Worm (Caenorhabditis elegans) whole organism, early embryonic: ENCODE measurements around the gene fbxa-56.

Experiments used
- B0310.2 ChIP-seq: sonication (generic microtip); optimal IDR thresholded peaks from 2 replicates; lab custom pipeline; 2016; ENCODE audit warnings: mild to moderate bottlenecking, missing genetic modification characterization, missing compliant biosample characterization
- aly-1 ChIP-seq: sonication (generic microtip); optimal IDR thresholded peaks from 2 replicates; lab custom pipeline; 2016; ENCODE audit warnings: missing genetic modification characterization, missing compliant biosample characterization
- ama-1 ChIP-seq: fragments of 150-350 bp; optimal IDR thresholded peaks from 2 replicates; lab custom pipeline; 2014
- ceh-13 ChIP-seq: fragments of 200-800 bp; sonication (Bioruptor generic); optimal IDR thresholded peaks from 2 replicates; lab custom pipeline; 2018; ENCODE audit warnings: mild to moderate bottlenecking, missing genetic modification characterization, missing compliant biosample characterization
- flt-1 ChIP-seq: fragments of 200-800 bp; sonication (Bioruptor generic); IDR thresholded peaks from 2 replicates; pipeline ENCODE4 v1.3.6; 2022; ENCODE audit warnings: missing genetic modification characterization, missing compliant biosample characterization
- hmg-4 ChIP-seq: fragments of 200-800 bp; sonication (Bioruptor generic); optimal IDR thresholded peaks from 2 replicates; lab custom pipeline; 2018; ENCODE audit warnings: mild to moderate bottlenecking, missing genetic modification characterization, missing compliant biosample characterization

- TF ChIP-seq aly-1 (tag; lab: Kevin White, UChicago) (no peak), flt-1 (GFP tag; lab: Robert Waterston, UW) (no peak), B0310.2 (tag; lab: Kevin White, UChicago) (no peak), hmg-4 (GFP tag; lab: Kevin White, UChicago) (no peak), ceh-13 (GFP tag; lab: Kevin White, UChicago) (no peak), ama-1 (lab: Kevin White, UChicago) (no peak)
These were observed 41.0 kb downstream of the fbxa-56 start for ce11 chrIII:896904-897303.
